Worm (Caenorhabditis elegans): ENCODE measurements around the gene F26F12.5.

Gene F26F12.5

DNA sequence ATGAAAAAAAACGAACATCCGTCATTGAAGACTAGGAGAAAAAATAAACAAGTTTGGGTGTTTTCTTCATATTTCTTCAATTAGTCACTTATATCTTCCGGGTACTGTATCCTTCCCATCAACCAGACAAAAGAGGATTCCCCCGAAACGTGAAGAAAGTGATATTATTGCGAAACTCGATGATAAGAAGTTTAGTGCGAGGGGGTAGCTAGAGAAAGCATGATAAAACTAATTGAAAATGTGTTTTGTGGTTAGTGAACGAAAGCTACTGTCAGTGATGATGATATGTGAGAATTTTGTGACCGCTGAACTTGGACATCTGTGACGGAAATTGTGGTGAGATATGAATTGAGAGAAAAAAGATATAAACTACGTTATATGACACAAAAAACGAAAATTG, 42.0 kb downstream of the F26F12.5 start:
- TF ChIP-seq med-1 (GFP tag; optimal IDR thresholded peaks at IDR 0.05; ENCODE audit: insufficient read depth), result no peak
- no peak for TF ChIP-seq tab-1 (GFP tag; IDR thresholded peaks at IDR 0.05)
- TF ChIP-seq ztf-23 (GFP tag; IDR thresholded peaks at IDR 0.05), result no peak
- no peak for TF ChIP-seq ref-1 (GFP tag; conservative IDR thresholded peaks at IDR 0.05)
- TF ChIP-seq cog-1 (tag; optimal IDR thresholded peaks at IDR 0.05), result no peak
- no peak for TF ChIP-seq flt-1 (GFP tag; IDR thresholded peaks at IDR 0.05)
- TF ChIP-seq T22C8.4 (GFP tag; IDR thresholded peaks at IDR 0.05), result no peak
- TF ChIP-seq klf-2 (GFP tag; conservative IDR thresholded peaks at IDR 0.05), result no peak
- no peak for TF ChIP-seq ztf-29 (GFP tag; IDR thresholded peaks at IDR 0.05)

ce11 chrV:5821451-5822143, 43.4 kb downstream of the F26F12.5 start:
- no peak for TF ChIP-seq ztf-29 (GFP tag; IDR thresholded peaks at IDR 0.05)
- no peak for TF ChIP-seq flt-1 (GFP tag; IDR thresholded peaks at IDR 0.05)
- no peak for TF ChIP-seq T22C8.4 (GFP tag; IDR thresholded peaks at IDR 0.05)
- TF ChIP-seq cog-1 (tag; optimal IDR thresholded peaks at IDR 0.05), result no peak
- no peak for TF ChIP-seq tab-1 (GFP tag; IDR thresholded peaks at IDR 0.05)
- no peak for TF ChIP-seq med-1 (GFP tag; optimal IDR thresholded peaks at IDR 0.05; ENCODE audit: insufficient read depth)
- TF ChIP-seq klf-2 (GFP tag; conservative IDR thresholded peaks at IDR 0.05), result no peak
- no peak for TF ChIP-seq ref-1 (GFP tag; conservative IDR thresholded peaks at IDR 0.05)
- no peak for TF ChIP-seq ztf-23 (GFP tag; IDR thresholded peaks at IDR 0.05)

ce11 chrV:5820401-5820800, 44.6 kb downstream of the F26F12.5 start:
- TF ChIP-seq cog-1 (tag; optimal IDR thresholded peaks at IDR 0.05), result no peak
- TF ChIP-seq T22C8.4 (GFP tag; IDR thresholded peaks at IDR 0.05), result no peak
- no peak for TF ChIP-seq ztf-23 (GFP tag; IDR thresholded peaks at IDR 0.05)
- no peak for TF ChIP-seq flt-1 (GFP tag; IDR thresholded peaks at IDR 0.05)
- TF ChIP-seq ztf-29 (GFP tag; IDR thresholded peaks at IDR 0.05), result no peak
- no peak for TF ChIP-seq klf-2 (GFP tag; conservative IDR thresholded peaks at IDR 0.05)
- TF ChIP-seq med-1 (GFP tag; optimal IDR thresholded peaks at IDR 0.05; ENCODE audit: insufficient read depth), result no peak
- TF ChIP-seq ref-1 (GFP tag; conservative IDR thresholded peaks at IDR 0.05), result no peak
- no peak for TF ChIP-seq tab-1 (GFP tag; IDR thresholded peaks at IDR 0.05)

DNA sequence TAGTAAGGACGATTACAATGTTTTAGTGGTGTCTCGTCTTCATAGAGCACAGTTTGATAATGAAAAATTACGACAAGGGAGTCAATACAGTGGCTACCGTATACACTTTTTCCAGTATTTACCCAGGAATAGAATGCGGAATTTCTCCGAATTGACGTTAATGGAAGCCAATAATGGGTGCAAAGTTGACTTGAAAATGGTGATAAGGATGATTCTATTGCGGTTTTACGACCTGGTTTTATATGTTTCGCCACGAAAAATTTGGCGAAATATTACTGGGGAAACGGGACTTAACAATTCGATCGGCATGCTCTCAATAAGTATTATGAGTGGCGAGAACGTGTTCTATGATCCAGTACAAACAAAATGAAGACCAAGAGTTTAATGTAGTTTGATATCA, 45.1 kb downstream of the F26F12.5 start:
- no peak for TF ChIP-seq med-1 (GFP tag; optimal IDR thresholded peaks at IDR 0.05; ENCODE audit: insufficient read depth)
- no peak for TF ChIP-seq ztf-23 (GFP tag; IDR thresholded peaks at IDR 0.05)
- no peak for TF ChIP-seq klf-2 (GFP tag; conservative IDR thresholded peaks at IDR 0.05)
- TF ChIP-seq T22C8.4 (GFP tag; IDR thresholded peaks at IDR 0.05), result no peak
- no peak for TF ChIP-seq flt-1 (GFP tag; IDR thresholded peaks at IDR 0.05)

DNA sequence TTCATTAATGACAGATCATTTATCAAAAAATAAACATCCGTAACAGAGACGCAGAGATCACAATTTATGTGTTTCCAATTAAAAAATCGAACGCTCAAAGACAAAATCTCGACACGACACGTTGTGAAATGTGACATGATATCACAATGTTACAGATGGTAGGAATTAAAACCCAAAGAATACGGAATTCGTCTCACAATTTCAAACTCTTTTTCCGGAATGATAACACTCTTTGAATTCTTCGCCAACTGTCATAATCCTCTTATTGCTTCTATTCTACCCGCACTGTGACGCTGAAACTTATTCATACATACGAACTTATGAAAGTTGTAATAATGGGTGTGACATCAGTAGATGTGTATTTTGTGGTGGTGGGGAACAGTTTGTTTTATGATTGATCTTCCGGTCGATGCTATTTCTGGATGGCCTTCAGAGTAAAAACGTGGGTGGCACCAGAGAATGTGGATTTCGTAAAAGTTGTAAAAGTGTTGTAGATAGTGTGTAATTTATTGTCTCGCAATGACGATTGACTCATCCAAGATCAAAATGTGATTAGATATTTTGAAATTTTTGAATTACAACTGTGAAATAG, 48.4 kb downstream of the F26F12.5 start:
- TF ChIP-seq cog-1 (tag; optimal IDR thresholded peaks at IDR 0.05), result no peak
- no peak for TF ChIP-seq tab-1 (GFP tag; IDR thresholded peaks at IDR 0.05)
- no peak for TF ChIP-seq ref-1 (GFP tag; conservative IDR thresholded peaks at IDR 0.05)
- no peak for TF ChIP-seq T22C8.4 (GFP tag; IDR thresholded peaks at IDR 0.05)
- no peak for TF ChIP-seq klf-2 (GFP tag; conservative IDR thresholded peaks at IDR 0.05)
